Worm (Caenorhabditis elegans) whole organism, young adult: ENCODE measurements around the gene Y27F2A.6.

Experiments used
- lir-1 ChIP-seq: fragments of 200-800 bp; sonication (Bioruptor generic); conservative IDR thresholded peaks from 2 replicates; pipeline ENCODE4 v1.3.6; 2022; ENCODE audit warnings: missing genetic modification reagents, missing genetic modification characterization, missing compliant biosample characterization
- unc-130 ChIP-seq: sonication (generic microtip); optimal IDR thresholded peaks from 2 replicates; lab custom pipeline; 2016; ENCODE audit warnings: missing genetic modification reagents, missing genetic modification characterization, missing compliant biosample characterization
- unc-62 ChIP-seq: fragments of 150-350 bp; optimal IDR thresholded peaks from 2 replicates; lab custom pipeline; 2014; ENCODE audit warnings: missing biosample characterization, missing genetic modification reagents, missing genetic modification characterization

DNA sequence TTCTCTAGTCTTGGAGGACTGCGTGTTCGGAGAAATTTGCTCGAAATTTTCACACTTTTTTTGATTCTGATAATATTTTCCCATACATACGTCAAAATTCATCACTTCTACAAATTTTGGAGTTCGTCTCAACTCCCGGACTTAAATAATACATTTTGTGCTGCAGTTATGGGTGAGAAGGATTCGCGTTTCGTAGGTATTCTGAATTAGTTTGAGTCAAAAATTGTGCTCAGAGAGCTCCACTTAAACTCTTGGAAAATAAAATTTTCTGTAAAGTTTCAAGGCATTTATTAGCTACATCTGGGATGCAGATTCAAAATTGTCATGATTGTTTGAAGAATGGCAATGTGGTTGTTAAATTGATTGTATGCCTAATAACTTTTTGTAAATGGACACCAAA lies 30.7 kb upstream of the Y27F2A.6 start, which contains the start of gene ZC239.4:
- TF ChIP-seq unc-130 (no peak), lir-1 (GFP tag; lab: Robert Waterston, UW) (no peak), unc-62 (GFP tag; lab: Kevin White, UChicago) (no peak)
